Fruit fly (Drosophila melanogaster) whole organism, embryonic: ENCODE measurements around the gene CG32820.
A peak's percentile ranks its signal among the peaks of the same experiment; 100 is the strongest.

ENCODE experiments used
- Atf-2 ChIP-seq: fragments of 200-800 bp; sonication (Bioruptor generic); optimal IDR thresholded peaks from 2 replicates; lab custom pipeline; 2016; ENCODE audit warnings: missing biosample characterization, missing genetic modification characterization
- BEAF-32 ChIP-seq: fragments of 200-800 bp; sonication (Bioruptor generic); optimal IDR thresholded peaks from 3 replicates; lab custom pipeline; 2017; ENCODE audit warnings: missing biosample characterization, missing genetic modification characterization, mild to moderate bottlenecking, moderate library complexity, missing genetic modification reagents
- CG10321 ChIP-seq: fragments of 200-800 bp; sonication (Bioruptor generic); IDR thresholded peaks from 2 replicates; pipeline ENCODE4 v1.3.6; 2022; ENCODE audit warnings: missing biosample characterization, missing genetic modification characterization
- CG11085 ChIP-seq: fragments of 200-800 bp; sonication (Bioruptor generic); IDR thresholded peaks from 2 replicates; pipeline ENCODE4 v1.3.6; 2022; ENCODE audit warnings: missing biosample characterization, missing genetic modification characterization
- CG14710 ChIP-seq: fragments of 200-800 bp; sonication (Bioruptor generic); optimal IDR thresholded peaks from 3 replicates; lab custom pipeline; 2019; ENCODE audit warnings: missing biosample characterization, mild to moderate bottlenecking, missing genetic modification characterization, moderate library complexity
- CG15514 ChIP-seq: fragments of 200-800 bp; sonication (Bioruptor generic); optimal IDR thresholded peaks from 3 replicates; lab custom pipeline; 2017; ENCODE audit warnings: missing biosample characterization, missing genetic modification characterization, mild to moderate bottlenecking, moderate library complexity, missing genetic modification reagents
- CG1603 ChIP-seq: fragments of 200-800 bp; sonication (Bioruptor generic); optimal IDR thresholded peaks from 2 replicates; lab custom pipeline; 2019; ENCODE audit warnings: missing biosample characterization, mild to moderate bottlenecking, missing genetic modification characterization, moderate library complexity
- CG17186 ChIP-seq: fragments of 200-800 bp; sonication (Bioruptor generic); optimal IDR thresholded peaks from 3 replicates; lab custom pipeline; 2017; ENCODE audit warnings: missing biosample characterization, missing genetic modification reagents, missing genetic modification characterization
- CG2116 ChIP-seq: fragments of 200-800 bp; sonication (Bioruptor generic); optimal IDR thresholded peaks from 3 replicates; lab custom pipeline; 2018; ENCODE audit warnings: missing biosample characterization, mild to moderate bottlenecking, missing genetic modification characterization
- CG30020 ChIP-seq: fragments of 200-800 bp; optimal IDR thresholded peaks from 2 replicates; lab custom pipeline; 2019; ENCODE audit warnings: missing biosample characterization, mild to moderate bottlenecking, missing genetic modification characterization, moderate library complexity
- CG34422 ChIP-seq: fragments of 200-800 bp; sonication (Bioruptor generic); IDR thresholded peaks from 3 replicates; pipeline ENCODE4 v1.3.6; 2022; ENCODE audit warnings: missing biosample characterization, missing genetic modification characterization
- CG4617 ChIP-seq: fragments of 200-800 bp; sonication (Bioruptor generic); optimal IDR thresholded peaks from 3 replicates; lab custom pipeline; 2016; ENCODE audit warnings: missing biosample characterization, missing genetic modification characterization, borderline replicate concordance
- CG4707 ChIP-seq: fragments of 200-800 bp; sonication (Bioruptor generic); optimal IDR thresholded peaks from 2 replicates; lab custom pipeline; 2018; ENCODE audit warnings: missing biosample characterization, mild to moderate bottlenecking, missing genetic modification characterization, moderate library complexity
- CG7928 ChIP-seq: fragments of 200-800 bp; sonication (Bioruptor generic); optimal IDR thresholded peaks from 2 replicates; lab custom pipeline; 2017; ENCODE audit warnings: missing biosample characterization, mild to moderate bottlenecking, missing genetic modification characterization
- CG8089 ChIP-seq: fragments of 200-800 bp; sonication (Bioruptor generic); optimal IDR thresholded peaks from 3 replicates; lab custom pipeline; 2016; ENCODE audit warnings: missing biosample characterization, missing genetic modification characterization
- CG8290 ChIP-seq, 3 experiments: fragments of 200-800 bp; sonication (Bioruptor generic); optimal IDR thresholded peaks; 2 replicates each; lab custom pipeline; 2016 to 2019; ENCODE audit warnings: missing biosample characterization in 3 of 3, missing genetic modification characterization in 3 of 3, mild to moderate bottlenecking in 2 of 3, moderate library complexity in 1 of 3
- CG8924 ChIP-seq: fragments of 200-800 bp; optimal IDR thresholded peaks from 3 replicates; lab custom pipeline; 2019; ENCODE audit warnings: missing biosample characterization, mild to moderate bottlenecking, missing genetic modification characterization, moderate library complexity
- CG9727 ChIP-seq: fragments of 200-800 bp; sonication (Bioruptor generic); optimal IDR thresholded peaks from 3 replicates; lab custom pipeline; 2017; ENCODE audit warnings: missing biosample characterization, mild to moderate bottlenecking, missing genetic modification characterization
- CG9797 ChIP-seq: fragments of 200-800 bp; sonication (Bioruptor generic); optimal IDR thresholded peaks from 3 replicates; lab custom pipeline; 2018; ENCODE audit warnings: missing biosample characterization, mild to moderate bottlenecking, missing genetic modification characterization
- CG9817 ChIP-seq: fragments of 200-800 bp; sonication (Bioruptor generic); optimal IDR thresholded peaks from 2 replicates; lab custom pipeline; 2018; ENCODE audit warnings: missing biosample characterization, mild to moderate bottlenecking, missing genetic modification characterization, moderate library complexity
- D19A ChIP-seq: fragments of 200-800 bp; optimal IDR thresholded peaks from 3 replicates; lab custom pipeline; 2019; ENCODE audit warnings: missing biosample characterization, mild to moderate bottlenecking, missing genetic modification characterization, moderate library complexity
- Dip2 ChIP-seq: fragments of 200-800 bp; sonication (Bioruptor generic); IDR thresholded peaks from 2 replicates; pipeline ENCODE4 v1.3.6; 2022; ENCODE audit warnings: missing biosample characterization, missing genetic modification characterization
- Dp ChIP-seq: fragments of 200-800 bp; sonication (Bioruptor generic); optimal IDR thresholded peaks from 2 replicates; lab custom pipeline; 2018; ENCODE audit warnings: missing biosample characterization, mild to moderate bottlenecking, missing genetic modification characterization, moderate library complexity
- Dref ChIP-seq: fragments of 200-800 bp; sonication (Bioruptor generic); IDR thresholded peaks from 2 replicates; pipeline ENCODE4 v1.3.6; 2022; ENCODE audit warnings: missing biosample characterization, missing genetic modification characterization
- E2f2 ChIP-seq: fragments of 200-800 bp; sonication (Bioruptor generic); IDR thresholded peaks from 2 replicates; pipeline ENCODE4 v1.3.6; 2022; ENCODE audit warnings: missing biosample characterization, missing genetic modification characterization
- MESR4 ChIP-seq: fragments of 200-800 bp; sonication (Bioruptor generic); optimal IDR thresholded peaks from 2 replicates; lab custom pipeline; 2018; ENCODE audit warnings: missing biosample characterization, mild to moderate bottlenecking, missing genetic modification characterization, moderate library complexity
- Med ChIP-seq: fragments of 200-800 bp; sonication (Bioruptor generic); peaks from one replicate; lab custom pipeline; 2016; ENCODE audit warnings: missing biosample characterization, missing genetic modification characterization, mild to moderate bottlenecking, inconsistent platforms, moderate library complexity
- Myb ChIP-seq: fragments of 200-800 bp; sonication (Bioruptor generic); optimal IDR thresholded peaks from 2 replicates; lab custom pipeline; 2016; ENCODE audit warnings: missing biosample characterization, missing genetic modification characterization
- NK7.1 ChIP-seq: fragments of 200-800 bp; sonication (Bioruptor generic); optimal IDR thresholded peaks from 3 replicates; lab custom pipeline; 2016; ENCODE audit warnings: missing biosample characterization, missing genetic modification characterization
- Sin3A ChIP-seq: fragments of >200 bp; optimal IDR thresholded peaks from 2 replicates; lab custom pipeline; 2018
- Sox100B ChIP-seq: fragments of 200-800 bp; sonication (Bioruptor generic); optimal IDR thresholded peaks from 3 replicates; lab custom pipeline; 2018; ENCODE audit warnings: missing biosample characterization, mild to moderate bottlenecking, missing genetic modification characterization
- az2 ChIP-seq: fragments of 200-800 bp; sonication (Bioruptor generic); optimal IDR thresholded peaks from 3 replicates; lab custom pipeline; 2016; ENCODE audit warnings: missing biosample characterization, missing genetic modification characterization
- br ChIP-seq: fragments of >200 bp; optimal IDR thresholded peaks from 2 replicates; lab custom pipeline; 2017
- crp ChIP-seq, 2 experiments: fragments of 200-800 bp; sonication (Bioruptor generic); optimal IDR thresholded peaks; 2 replicates in 1 of 2; 3 replicates in 1 of 2; lab custom pipeline; 2017; ENCODE audit warnings: missing biosample characterization in 2 of 2, missing genetic modification characterization in 2 of 2, mild to moderate bottlenecking in 1 of 2, moderate library complexity in 1 of 2
- dm ChIP-seq: fragments of 200-800 bp; sonication (Bioruptor generic); optimal IDR thresholded peaks from 3 replicates; lab custom pipeline; 2016; ENCODE audit warnings: missing biosample characterization, missing genetic modification characterization
- dmrt11E ChIP-seq: fragments of 200-800 bp; sonication (Bioruptor generic); optimal IDR thresholded peaks from 3 replicates; lab custom pipeline; 2018; ENCODE audit warnings: missing biosample characterization, mild to moderate bottlenecking, missing genetic modification characterization, moderate library complexity
- dysf ChIP-seq: fragments of 200-800 bp; sonication (Bioruptor generic); IDR thresholded peaks from 3 replicates; pipeline ENCODE4 v1.3.6; 2022; ENCODE audit warnings: missing biosample characterization, missing genetic modification characterization
- emc ChIP-seq: fragments of 200-800 bp; sonication (Bioruptor generic); optimal IDR thresholded peaks from 2 replicates; lab custom pipeline; 2016; ENCODE audit warnings: missing biosample characterization, missing genetic modification characterization
- fru ChIP-seq: fragments of >200 bp; optimal IDR thresholded peaks from 2 replicates; lab custom pipeline; 2017
- gfzf ChIP-seq: fragments of 200-800 bp; sonication (Bioruptor generic); optimal IDR thresholded peaks from 2 replicates; lab custom pipeline; 2016; ENCODE audit warnings: missing biosample characterization, mild to moderate bottlenecking, missing genetic modification characterization, moderate library complexity
- grn ChIP-seq: fragments of 200-800 bp; sonication (Bioruptor generic); optimal IDR thresholded peaks from 3 replicates; lab custom pipeline; 2017; ENCODE audit warnings: missing biosample characterization, missing genetic modification characterization
- org-1 ChIP-seq: fragments of 200-800 bp; sonication (Bioruptor generic); optimal IDR thresholded peaks from 2 replicates; lab custom pipeline; 2017; ENCODE audit warnings: missing biosample characterization, missing genetic modification characterization
- pho ChIP-seq: fragments of 200-800 bp; sonication (Bioruptor generic); optimal IDR thresholded peaks from 2 replicates; lab custom pipeline; 2016; ENCODE audit warnings: missing biosample characterization, missing genetic modification characterization
- pzg ChIP-seq: fragments of 200-800 bp; sonication (Bioruptor generic); optimal IDR thresholded peaks from 3 replicates; lab custom pipeline; 2018; ENCODE audit warnings: missing biosample characterization, mild to moderate bottlenecking, missing genetic modification characterization, moderate library complexity
- rib ChIP-seq: fragments of 200-800 bp; sonication (Bioruptor generic); IDR thresholded peaks from 2 replicates; pipeline ENCODE4 v1.3.6; 2022; ENCODE audit warnings: missing biosample characterization, missing genetic modification characterization
- row ChIP-seq: fragments of 200-800 bp; sonication (Bioruptor generic); IDR thresholded peaks from 3 replicates; pipeline ENCODE4 v1.3.6; 2022; ENCODE audit warnings: missing biosample characterization, missing genetic modification characterization
- sima ChIP-seq: fragments of 200-800 bp; sonication (Bioruptor generic); optimal IDR thresholded peaks from 2 replicates; lab custom pipeline; 2016; ENCODE audit warnings: missing biosample characterization, missing genetic modification characterization
- ssp ChIP-seq: fragments of 200-800 bp; sonication (Bioruptor generic); IDR thresholded peaks from 2 replicates; pipeline ENCODE4 v1.3.6; 2022; ENCODE audit warnings: missing biosample characterization, missing genetic modification characterization
- toy ChIP-seq: fragments of 200-800 bp; sonication (Bioruptor generic); IDR thresholded peaks from 2 replicates; pipeline ENCODE4 v1.3.6; 2022; ENCODE audit warnings: missing biosample characterization, missing genetic modification characterization
- trem ChIP-seq: fragments of 200-800 bp; optimal IDR thresholded peaks from 3 replicates; lab custom pipeline; 2019; ENCODE audit warnings: missing biosample characterization, mild to moderate bottlenecking, missing genetic modification characterization, moderate library complexity

The CG32820 gene

DNA sequence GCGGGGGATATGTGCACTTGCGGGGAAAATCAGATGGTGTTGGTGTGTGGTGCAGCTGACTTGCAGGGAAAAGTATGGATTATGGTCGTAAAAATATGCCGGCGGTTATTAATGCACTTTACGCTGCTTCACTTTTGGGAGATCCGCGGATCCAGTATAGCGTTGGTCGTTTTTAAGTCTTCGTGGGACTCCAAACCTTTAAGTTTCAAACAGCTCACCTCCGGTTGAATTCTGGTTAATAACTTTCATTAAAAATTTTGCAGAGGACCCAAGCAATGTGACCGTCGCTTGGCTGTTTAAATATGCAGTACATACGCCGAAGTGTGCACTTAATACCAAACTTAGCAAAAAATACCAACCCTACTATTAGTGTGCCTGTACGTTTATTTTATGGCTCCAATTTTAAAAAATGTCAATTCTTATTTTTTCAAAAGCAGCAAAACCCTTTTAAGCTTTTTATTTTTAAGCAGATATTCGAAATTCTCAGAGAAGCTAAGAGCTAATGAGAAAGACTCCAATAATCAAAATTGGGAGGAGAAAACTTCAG lies 10.0 kb downstream of the CG32820 start, which contains the start of gene GCS2alpha:
Gene GCS2alpha, minus strand, starts transcription at position 309 of the 547 bp plus-strand sequence.
- TF ChIP-seq crp (GFP tag; optimal IDR thresholded peaks at IDR 0.05; lab: Kevin White, UChicago) (peak in 1 of 2 experiments; percentile 32), CG30020 (peak; percentile 10), CG15514 (GFP tag; lab: Kevin White, UChicago) (peak; percentile 23), Dp (peak; percentile 76), Dref (GFP tag; lab: Robert Waterston, UW) (0 out of 2 replicates have a peak, but pooled peaks have one; percentile 34), trem (tag; lab: Kevin White, UChicago) (peak; percentile 4), CG8924 (peak; percentile 62), D19A (tag; lab: Kevin White, UChicago) (no peak), BEAF-32 (GFP tag; lab: Kevin White, UChicago) (peak; percentile 9), CG14710 (tag; lab: Kevin White, UChicago) (peak; percentile 34), CG4617 (GFP tag; lab: Kevin White, UChicago) (peak; percentile 30), E2f2 (GFP tag; lab: Robert Waterston, UW) (peak; percentile 86), Atf-2 (GFP tag; lab: Kevin White, UChicago) (no peak), CG10321 (no peak), dysf (GFP tag; lab: Robert Waterston, UW) (no peak), pzg (GFP tag; lab: Kevin White, UChicago) (peak; percentile 62), CG9797 (GFP tag; lab: Kevin White, UChicago) (peak; percentile 84), CG2116 (peak; percentile 8), row (GFP tag; lab: Robert Waterston, UW) (peak; percentile 12; the same call in 1 of the 3 replicates), Med (GFP tag; lab: Kevin White, UChicago) (peak; percentile 20), gfzf (peak; percentile 89), MESR4 (GFP tag; lab: Kevin White, UChicago) (peak; percentile 70), az2 (GFP tag; lab: Kevin White, UChicago) (no peak), Myb (GFP tag; lab: Kevin White, UChicago) (peak; percentile 30), CG1603 (tag; lab: Kevin White, UChicago) (peak; percentile 27), CG17186 (peak; percentile 23), dm (no peak)
- TF ChIP-seq, all 482 proteins: peak for 21

dm6 chrX:21593907-21594306 lies 21.1 kb downstream of the CG32820 start:
- TF ChIP-seq CG34422 (GFP tag; lab: Robert Waterston, UW) (peak; percentile 85), NK7.1 (GFP tag; lab: Kevin White, UChicago) (peak; percentile 47), grn (GFP tag; lab: Kevin White, UChicago) (no peak), Sin3A (lab: Kevin White, UChicago) (no peak), Sox100B (GFP tag; lab: Kevin White, UChicago) (peak; percentile 75), br (no peak), dysf (GFP tag; lab: Robert Waterston, UW) (peak; percentile 86), rib (GFP tag; lab: Robert Waterston, UW) (no peak), CG4617 (GFP tag; lab: Kevin White, UChicago) (peak; percentile 54), CG11085 (GFP tag; lab: Robert Waterston, UW) (0 out of 2 replicates have a peak, but pooled peaks have one; percentile 13), ssp (GFP tag; lab: Robert Waterston, UW) (peak; percentile 78), CG8089 (GFP tag; lab: Kevin White, UChicago) (peak; percentile 90), sima (GFP tag; lab: Kevin White, UChicago) (peak; percentile 33), CG8290 (GFP tag; optimal IDR thresholded peaks at IDR 0.05; lab: Kevin White, UChicago) (peak; percentile 41), CG8290 (tag; optimal IDR thresholded peaks at IDR 0.05; lab: Kevin White, UChicago) (peak in 1 of 2 experiments; percentile 82), pho (GFP tag; lab: Kevin White, UChicago) (peak; percentile 38), CG4707 (peak; percentile 66), emc (GFP tag; lab: Kevin White, UChicago) (peak; percentile 7), dmrt11E (peak; percentile 82), CG7928 (GFP tag; lab: Kevin White, UChicago) (no peak), CG9727 (GFP tag; lab: Kevin White, UChicago) (peak; percentile 78), fru (lab: Kevin White, UChicago) (no peak), org-1 (GFP tag; lab: Kevin White, UChicago) (peak; percentile 76), CG9817 (tag; lab: Kevin White, UChicago) (peak; percentile 77), toy (GFP tag; lab: Robert Waterston, UW) (0 out of 2 replicates have a peak, but pooled peaks have one; percentile 25), Dip2 (GFP tag; lab: Robert Waterston, UW) (no peak)
